Fruit fly (Drosophila melanogaster) whole organism: ENCODE results near the gene twy.

Experiments
- CG8478 ChIP-seq: fragments of >200 bp; optimal IDR thresholded peaks from 2 replicates; lab custom pipeline; 2018; ENCODE audit warnings: inconsistent platforms
- EcR ChIP-seq, 2 experiments: fragments of >200 bp; optimal IDR thresholded peaks; 2 replicates each; lab custom pipeline; 2017; ENCODE audit warnings: missing biosample characterization in 2 of 2, missing genetic modification characterization in 2 of 2, missing genetic modification reagents in 2 of 2
- pan ChIP-seq: fragments of >200 bp; optimal IDR thresholded peaks from 2 replicates; lab custom pipeline; 2017
- psq ChIP-seq: fragments of >200 bp; optimal IDR thresholded peaks from 2 replicates; lab custom pipeline; 2017
- usp ChIP-seq: fragments of >200 bp; optimal IDR thresholded peaks from 2 replicates; lab custom pipeline; 2017; ENCODE audit warnings: missing biosample characterization, missing genetic modification characterization, mixed read lengths

DNA sequence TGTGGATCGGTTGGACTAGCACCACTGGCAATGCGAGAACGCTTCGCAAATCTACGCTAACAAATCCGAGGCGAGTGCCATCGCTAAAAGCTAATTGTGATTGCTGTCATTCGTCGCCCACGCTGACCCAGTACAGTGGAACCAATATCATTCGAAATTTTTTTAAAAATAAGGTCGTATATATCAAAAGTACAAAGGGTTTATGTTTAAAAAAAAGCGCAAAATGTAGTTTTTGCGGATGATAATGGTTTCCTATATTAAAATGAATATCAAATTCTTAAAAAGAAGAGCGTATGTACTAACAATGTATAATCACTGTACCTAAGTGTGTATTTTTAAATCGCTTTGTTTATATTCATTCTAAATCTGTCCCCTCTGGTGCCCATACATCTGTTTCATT, 7.8 kb downstream of the twy start:
- TF ChIP-seq usp (GFP tag; lab: Kevin White, UChicago) = no peak
- no peak for TF ChIP-seq psq (lab: Kevin White, UChicago)
- no peak for TF ChIP-seq CG8478 (lab: Kevin White, UChicago)
- no peak for TF ChIP-seq EcR (GFP tag; optimal IDR thresholded peaks at IDR 0.05; lab: Kevin White, UChicago)
- no peak for TF ChIP-seq pan (lab: Kevin White, UChicago)
